Worm (Caenorhabditis elegans) whole organism, dauer: ENCODE data around the gene T04A8.13.
"Not testable (repeated sequence)": the region's sequence is repeated elsewhere in the genome, so short reads cannot be mapped to it uniquely, and the experiment has no call there.

Experiments used
- unc-62 ChIP-seq: sonication (generic microtip); optimal IDR thresholded peaks from 2 replicates; lab custom pipeline; 2017; ENCODE audit warnings: missing biosample characterization, missing genetic modification reagents, missing genetic modification characterization

Gene T04A8.13

ce11 chrIII:4742620-4743019, 35.8 kb downstream of the T04A8.13 start, which contains the start of gene twk-6:
Gene twk-6 (plus strand): TSS chrIII:4742920.
- TF ChIP-seq unc-62, result not testable (repeated sequence)

- TF ChIP-seq unc-62, result no peak
Observed at ce11 chrIII:4745934-4746333, 39.2 kb downstream of the T04A8.13 start, which contains the start of gene F17C8.6. Gene F17C8.6 (minus strand): TSS chrIII:4746034.

ce11 chrIII:4748109-4748508, 41.3 kb downstream of the T04A8.13 start, which contains the start of gene col-89:
Gene col-89 (plus strand): TSS chrIII:4748127.
- no peak for TF ChIP-seq unc-62

ce11 chrIII:4748666-4749065, 41.9 kb downstream of the T04A8.13 start:
- TF ChIP-seq unc-62, result no peak

ce11 chrIII:4754001-4754561, 47.3 kb downstream of the T04A8.13 start, which contains the start of the genes rps-0 and rbg-3:
Gene rps-0 (minus strand): TSS chrIII:4754051.
Gene rbg-3 (plus strand): TSS chrIII:4754424.
- no peak for TF ChIP-seq unc-62

- no peak for TF ChIP-seq unc-62
Observed at ce11 chrIII:4756983-4757382, 50.2 kb downstream of the T04A8.13 start, which contains the start of gene fbxl-2. Gene fbxl-2 (plus strand): TSS chrIII:4757260.
